Fruit fly (Drosophila melanogaster): Measurements from ENCODE around the gene Ip259.

Gene Ip259

DNA sequence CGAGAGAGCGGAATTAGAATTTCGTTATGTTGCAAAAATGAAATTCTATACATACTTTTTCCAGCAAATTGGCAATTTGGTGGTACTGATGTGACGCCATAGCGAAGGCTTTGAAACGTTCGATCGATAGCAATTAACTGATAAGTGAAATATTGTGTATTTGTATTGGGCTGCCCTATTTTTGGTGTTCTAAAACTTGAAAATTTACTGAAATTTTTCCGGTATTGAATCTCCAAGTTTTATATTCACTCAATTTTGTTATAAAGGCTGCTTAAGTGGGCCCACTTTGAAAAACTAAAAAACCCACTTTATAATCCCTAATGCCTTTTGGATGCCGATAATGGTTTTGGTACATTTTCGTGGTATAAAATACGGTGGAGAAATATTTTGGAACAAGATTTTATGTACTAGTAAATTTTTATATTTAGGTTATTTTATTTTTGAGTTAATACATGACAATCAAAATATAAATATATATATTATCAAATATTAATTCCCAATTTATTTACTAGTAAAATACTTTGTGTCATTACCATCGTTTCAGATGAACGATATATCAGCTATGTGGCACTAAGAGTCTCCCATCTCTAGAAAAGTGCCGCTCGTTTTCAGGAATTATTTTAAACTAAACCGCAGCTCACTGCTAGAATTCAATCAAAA lies 45.6 kb upstream of the Ip259 start, which contains the start of the genes Cand1 and pim (continued):
- TF ChIP-seq CG2712 (tag; optimal IDR thresholded peaks at IDR 0.05) (peak; percentile 63), zen2 (GFP tag; IDR thresholded peaks at IDR 0.05; ENCODE audit: partially characterized antibody) (no peak; the same call in 2 of the 3 replicates), CG12659 (GFP tag; optimal IDR thresholded peaks at IDR 0.05) (peak; percentile 70), Dref (GFP tag; IDR thresholded peaks at IDR 0.05) (peak; percentile 42; the same call in 1 of the 2 replicates), CG4854 (GFP tag; optimal IDR thresholded peaks at IDR 0.05) (no peak), eve (GFP tag; optimal IDR thresholded peaks at IDR 0.05) (no peak), CG18262 (tag; optimal IDR thresholded peaks at IDR 0.05) (peak; percentile 23), Hsf (GFP tag; optimal IDR thresholded peaks at IDR 0.05) (no peak), ssp (GFP tag; IDR thresholded peaks at IDR 0.05) (peak; percentile 29; the same call in 1 of the 2 replicates), CG34224 (GFP tag; IDR thresholded peaks at IDR 0.05; ENCODE audit: partially characterized antibody) (peak; percentile 71; the same call in 2 of the 3 replicates), CG2120 (GFP tag; optimal IDR thresholded peaks at IDR 0.05) (peak; percentile 4), sug (tag; optimal IDR thresholded peaks at IDR 0.05) (peak; percentile 33), Scr (GFP tag; IDR thresholded peaks at IDR 0.05; ENCODE audit: partially characterized antibody) (peak; percentile 80), CG15514 (GFP tag; optimal IDR thresholded peaks at IDR 0.05) (peak; percentile 38), CG7987 (GFP tag; optimal IDR thresholded peaks at IDR 0.05) (no peak), CG13287 (GFP tag; IDR thresholded peaks at IDR 0.05; ENCODE audit: partially characterized antibody) (peak; percentile 79), CG16813 (GFP tag; IDR thresholded peaks at IDR 0.05; ENCODE audit: partially characterized antibody) (peak; percentile 70), Sry-δ (GFP tag; optimal IDR thresholded peaks at IDR 0.05) (peak; percentile 81), gfzf (GFP tag; optimal IDR thresholded peaks at IDR 0.05) (peak; percentile 78), bab2 (GFP tag; optimal IDR thresholded peaks at IDR 0.05) (no peak), CG9797 (GFP tag; optimal IDR thresholded peaks at IDR 0.05) (peak; percentile 59), CG30020 (tag; optimal IDR thresholded peaks at IDR 0.05) (peak; percentile 97), amos (GFP tag; IDR thresholded peaks at IDR 0.05; ENCODE audit: partially characterized antibody) (peak; percentile 71), Dp (GFP tag; optimal IDR thresholded peaks at IDR 0.05) (peak; percentile 77), vvl (GFP tag; IDR thresholded peaks at IDR 0.05) (no peak), CoRest (tag; optimal IDR thresholded peaks at IDR 0.05) (peak; percentile 59), CG8089 (GFP tag; optimal IDR thresholded peaks at IDR 0.05) (no peak), CG9932 (GFP tag; IDR thresholded peaks at IDR 0.05) (peak; percentile 52; the same call in 1 of the 2 replicates), bbx (GFP tag; IDR thresholded peaks at IDR 0.05; ENCODE audit: partially characterized antibody) (peak; percentile 66), Dll (GFP tag; IDR thresholded peaks at IDR 0.05; ENCODE audit: partially characterized antibody) (peak; percentile 76), Kr (GFP tag; optimal IDR thresholded peaks at IDR 0.05) (no peak), gsb (GFP tag; IDR thresholded peaks at IDR 0.05) (no peak), inv (GFP tag; IDR thresholded peaks at IDR 0.05; ENCODE audit: partially characterized antibody) (peak; percentile 55), dmrt11E (tag; optimal IDR thresholded peaks at IDR 0.05) (peak; percentile 36), CG31365 (tag; optimal IDR thresholded peaks at IDR 0.05) (no peak), gro (GFP tag; optimal IDR thresholded peaks at IDR 0.05) (no peak), zen (tag; optimal IDR thresholded peaks at IDR 0.05) (peak; percentile 41), CG12391 (tag; optimal IDR thresholded peaks at IDR 0.05) (peak; percentile 59), CG14710 (tag; optimal IDR thresholded peaks at IDR 0.05) (peak; percentile 77), CG8924 (tag; optimal IDR thresholded peaks at IDR 0.05) (peak; percentile 42), CG1603 (tag; optimal IDR thresholded peaks at IDR 0.05) (peak; percentile 91), CG2116 (GFP tag; optimal IDR thresholded peaks at IDR 0.05) (peak; percentile 31), nerfin-1 (tag; optimal IDR thresholded peaks at IDR 0.05) (peak; percentile 26), Med (GFP tag) (peak; percentile 17), CG10147 (GFP tag; optimal IDR thresholded peaks at IDR 0.05) (peak; percentile 25), D19B (GFP tag; optimal IDR thresholded peaks at IDR 0.05) (no peak), E2f2 (GFP tag; IDR thresholded peaks at IDR 0.05) (peak; percentile 83), stwl (tag; optimal IDR thresholded peaks at IDR 0.05) (peak; percentile 42)
